Worm (Caenorhabditis elegans): ENCODE data around the gene K10D11.7.
A peak's percentile ranks its signal among the peaks of the same experiment; 100 is the strongest.

The K10D11.7 gene

DNA sequence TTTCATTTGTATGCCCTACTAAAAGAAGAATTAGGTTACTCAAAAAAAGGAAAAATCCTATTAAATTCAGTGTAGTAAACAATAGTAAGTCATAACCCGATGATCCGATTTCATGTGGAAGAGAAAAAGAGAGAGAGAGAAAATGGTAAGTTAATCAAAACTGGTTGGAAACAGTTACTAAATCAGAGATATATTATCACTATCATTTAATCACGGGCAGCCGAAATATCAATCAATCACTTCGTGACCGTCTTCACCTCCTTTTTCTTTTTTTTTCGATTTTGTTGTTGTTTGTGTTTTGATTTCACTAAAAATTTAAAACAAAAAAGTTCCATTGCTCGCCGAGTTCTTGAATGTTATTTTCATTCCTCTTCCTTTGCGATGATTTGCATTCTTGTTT is 1.8 kb upstream of the K10D11.7 start:
- no peak for TF ChIP-seq sem-2 (GFP tag; optimal IDR thresholded peaks at IDR 0.05)
- TF ChIP-seq ces-1 (GFP tag; optimal IDR thresholded peaks at IDR 0.05), result no peak
- no peak for TF ChIP-seq ceh-43 (GFP tag; optimal IDR thresholded peaks at IDR 0.05)
- no peak for TF ChIP-seq ceh-83 (GFP tag; optimal IDR thresholded peaks at IDR 0.05)
- TF ChIP-seq ceh-39 (tag; optimal IDR thresholded peaks at IDR 0.05), result no peak
- TF ChIP-seq cnd-1 (tag; optimal IDR thresholded peaks at IDR 0.05), result no peak
- no peak for TF ChIP-seq nhr-2 (tag; optimal IDR thresholded peaks at IDR 0.05)
- no peak for TF ChIP-seq snpc-4 (tag; optimal IDR thresholded peaks at IDR 0.05)
- no peak for TF ChIP-seq lin-32 (GFP tag; optimal IDR thresholded peaks at IDR 0.05)
- TF ChIP-seq sptf-1 (tag; optimal IDR thresholded peaks at IDR 0.05), result no peak
- TF ChIP-seq mab-5 (tag; optimal IDR thresholded peaks at IDR 0.05), result no peak
- no peak for TF ChIP-seq bed-3 (GFP tag; optimal IDR thresholded peaks at IDR 0.05)
- TF ChIP-seq lsy-2 (tag; optimal IDR thresholded peaks at IDR 0.05), result no peak
- no peak for TF ChIP-seq unc-120 (tag; optimal IDR thresholded peaks at IDR 0.05; ENCODE audit: poor library complexity, severe bottlenecking)

DNA sequence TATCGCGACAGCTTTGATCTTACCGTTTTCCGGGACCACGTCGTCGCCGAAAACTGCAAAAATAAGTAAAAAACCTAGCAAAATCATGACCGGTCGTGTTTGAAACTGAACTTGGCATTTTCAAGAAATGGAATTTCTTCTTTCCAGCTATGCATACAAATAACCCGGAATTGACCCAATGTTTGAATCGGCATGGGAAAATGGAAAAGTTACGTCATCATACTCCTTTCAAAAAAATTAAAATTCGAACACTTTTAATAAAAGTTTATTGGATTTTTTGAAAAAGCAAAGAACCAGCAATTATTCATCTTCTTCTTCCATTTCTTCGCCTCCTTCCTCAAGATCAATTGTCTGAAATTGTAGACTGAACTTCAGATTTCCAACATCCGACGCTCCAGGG is 1.4 kb downstream of the K10D11.7 start, which contains the start of gene K10D11.4:
Gene K10D11.4, minus strand, starts transcription at position 101 of the 400 bp plus-strand sequence.
- peak; percentile 48 for TF ChIP-seq zip-8 (tag; optimal IDR thresholded peaks at IDR 0.05)
- TF ChIP-seq nhr-237 (tag; optimal IDR thresholded peaks at IDR 0.05), result no peak

DNA sequence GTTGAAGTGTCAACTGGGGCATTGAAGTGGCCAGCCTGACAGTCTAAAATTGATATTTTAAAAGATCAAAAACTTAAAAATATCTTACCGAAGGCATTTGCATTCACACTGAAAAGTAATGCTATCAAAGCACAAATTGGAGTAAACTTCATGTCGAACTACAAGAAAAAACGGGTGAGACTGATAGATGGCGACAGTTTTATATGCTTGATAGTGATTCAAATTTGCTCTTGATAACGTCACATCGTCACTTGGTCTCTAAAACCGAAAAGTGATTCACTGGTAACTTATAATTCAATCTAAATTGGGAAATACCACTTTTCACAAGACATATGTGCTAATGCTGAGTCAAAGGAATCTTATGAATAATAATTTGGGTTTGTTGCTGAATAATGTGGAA is 4.2 kb downstream of the K10D11.7 start, which contains the start of gene K10D11.5:
Gene K10D11.5, minus strand, starts transcription at position 215 of the 400 bp plus-strand sequence.
- TF ChIP-seq ham-2 (GFP tag; optimal IDR thresholded peaks at IDR 0.05) (no peak), unc-39 (tag; optimal IDR thresholded peaks at IDR 0.05) (no peak), tbx-8 (GFP tag; optimal IDR thresholded peaks at IDR 0.05) (no peak), lin-32 (GFP tag; optimal IDR thresholded peaks at IDR 0.05) (no peak), M03D4.4 (tag; optimal IDR thresholded peaks at IDR 0.05) (no peak), ceh-83 (GFP tag; optimal IDR thresholded peaks at IDR 0.05) (no peak), mab-5 (tag; optimal IDR thresholded peaks at IDR 0.05) (no peak), mep-1 (tag; optimal IDR thresholded peaks at IDR 0.05) (no peak)

DNA sequence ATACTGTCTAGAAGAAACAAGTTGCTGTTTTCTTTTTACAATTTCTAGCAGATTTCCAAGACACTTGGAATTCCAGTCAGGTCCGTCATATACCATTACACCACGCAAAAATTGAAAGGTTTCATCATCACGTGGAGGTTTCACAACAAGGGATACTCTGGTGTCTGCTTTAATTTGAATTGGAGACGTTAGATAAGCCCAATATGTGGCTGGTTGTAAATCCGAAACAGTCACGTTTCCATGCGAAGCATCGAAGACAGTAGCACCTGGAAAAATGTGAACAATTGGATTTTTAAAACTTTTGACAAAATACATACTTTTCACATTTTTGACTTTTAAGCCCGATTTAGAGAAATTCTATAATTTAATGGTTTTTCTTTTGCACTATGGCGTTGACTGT is 5.1 kb downstream of the K10D11.7 start:
- no peak for TF ChIP-seq lsy-2 (tag; optimal IDR thresholded peaks at IDR 0.05)
- no peak for TF ChIP-seq pha-4 (tag; optimal IDR thresholded peaks at IDR 0.05)
- no peak for TF ChIP-seq ceh-43 (GFP tag; optimal IDR thresholded peaks at IDR 0.05)
- no peak for TF ChIP-seq ztf-11 (tag; optimal IDR thresholded peaks at IDR 0.05)
- no peak for TF ChIP-seq lin-13 (tag; optimal IDR thresholded peaks at IDR 0.05)
- no peak for TF ChIP-seq elt-1 (tag; optimal IDR thresholded peaks at IDR 0.05; ENCODE audit: borderline replicate concordance, insufficient read depth)
- TF ChIP-seq sptf-1 (tag; optimal IDR thresholded peaks at IDR 0.05), result no peak
- no peak for TF ChIP-seq cnd-1 (tag; optimal IDR thresholded peaks at IDR 0.05)
- TF ChIP-seq ceh-83 (GFP tag; optimal IDR thresholded peaks at IDR 0.05), result no peak
- TF ChIP-seq unc-120 (tag; optimal IDR thresholded peaks at IDR 0.05; ENCODE audit: poor library complexity, severe bottlenecking), result no peak
- no peak for TF ChIP-seq mab-5 (tag; optimal IDR thresholded peaks at IDR 0.05)
- TF ChIP-seq ces-1 (GFP tag; optimal IDR thresholded peaks at IDR 0.05), result no peak
- TF ChIP-seq M03D4.4 (tag; optimal IDR thresholded peaks at IDR 0.05), result no peak

DNA sequence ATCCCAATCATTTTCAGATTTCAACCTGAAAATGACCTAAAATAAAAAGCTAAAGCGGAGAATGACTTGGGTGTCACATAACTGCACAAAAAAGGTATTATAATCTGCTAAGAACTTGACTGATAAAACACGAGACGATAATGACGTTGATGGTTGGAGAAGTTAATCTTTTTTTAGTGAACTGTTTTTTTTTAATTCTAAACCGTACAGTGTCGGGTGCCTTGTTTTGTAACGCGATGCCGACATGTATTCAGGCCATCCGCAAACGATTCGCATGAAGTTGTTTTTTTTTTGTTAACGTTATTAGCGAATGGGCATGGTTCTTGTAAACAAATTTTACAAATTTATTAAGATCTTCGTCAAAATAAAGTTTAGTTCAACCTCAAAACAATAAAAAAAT is 6.4 kb downstream of the K10D11.7 start, which contains the start of gene K10D11.6:
Gene K10D11.6, minus strand, starts transcription at position 101 of the 400 bp plus-strand sequence.
- TF ChIP-seq ceh-83 (GFP tag; optimal IDR thresholded peaks at IDR 0.05) (no peak), ces-1 (GFP tag; optimal IDR thresholded peaks at IDR 0.05) (no peak), tbx-8 (GFP tag; optimal IDR thresholded peaks at IDR 0.05) (no peak), cnd-1 (tag; optimal IDR thresholded peaks at IDR 0.05) (no peak), lsy-2 (tag; optimal IDR thresholded peaks at IDR 0.05) (no peak), hlh-1 (tag; optimal IDR thresholded peaks at IDR 0.05) (no peak), elt-1 (tag; optimal IDR thresholded peaks at IDR 0.05; ENCODE audit: borderline replicate concordance, insufficient read depth) (no peak)

DNA sequence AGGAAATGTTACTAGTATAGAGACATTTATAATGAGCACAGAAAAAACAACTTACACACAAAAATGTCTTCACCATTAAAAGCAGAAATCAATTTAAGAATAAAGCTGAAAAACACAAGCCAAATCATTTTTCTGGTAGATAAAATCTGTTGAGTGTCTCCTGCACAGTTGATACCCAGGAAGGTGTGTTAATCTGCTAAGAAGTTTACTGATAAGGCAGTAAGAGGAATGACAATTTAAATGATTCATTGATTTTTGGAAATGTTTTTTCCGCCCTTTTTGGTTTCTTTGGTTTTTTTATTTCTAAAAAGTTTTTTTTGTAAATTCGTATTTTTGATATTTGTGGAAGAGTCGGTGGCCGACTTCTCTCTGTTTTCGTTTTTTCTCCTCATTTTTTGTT is 9.8 kb downstream of the K10D11.7 start, which contains the start of gene K10D11.3:
Gene K10D11.3, minus strand, starts transcription at position 174 of the 400 bp plus-strand sequence.
- no peak for TF ChIP-seq pha-4 (tag; optimal IDR thresholded peaks at IDR 0.05)
- no peak for TF ChIP-seq lin-13 (tag; optimal IDR thresholded peaks at IDR 0.05)
- TF ChIP-seq flh-1 (GFP tag; optimal IDR thresholded peaks at IDR 0.05), result no peak
- TF ChIP-seq nhr-76 (tag; optimal IDR thresholded peaks at IDR 0.05), result no peak
- no peak for TF ChIP-seq hlh-1 (tag; optimal IDR thresholded peaks at IDR 0.05)
- TF ChIP-seq M03D4.4 (tag; optimal IDR thresholded peaks at IDR 0.05), result no peak
- no peak for TF ChIP-seq ceh-83 (GFP tag; optimal IDR thresholded peaks at IDR 0.05)
- no peak for TF ChIP-seq sptf-1 (tag; optimal IDR thresholded peaks at IDR 0.05)
- TF ChIP-seq sem-2 (GFP tag; optimal IDR thresholded peaks at IDR 0.05), result no peak
- TF ChIP-seq nhr-12 (tag; optimal IDR thresholded peaks at IDR 0.05), result no peak
- TF ChIP-seq mab-5 (tag; optimal IDR thresholded peaks at IDR 0.05), result no peak
- TF ChIP-seq unc-62 (GFP tag; optimal IDR thresholded peaks at IDR 0.05), result no peak
- no peak for TF ChIP-seq zip-8 (tag; optimal IDR thresholded peaks at IDR 0.05)
- TF ChIP-seq unc-39 (tag; optimal IDR thresholded peaks at IDR 0.05), result no peak
- no peak for TF ChIP-seq ztf-11 (tag; optimal IDR thresholded peaks at IDR 0.05)

Data from whole organism, mixed stage, embryonic.